Worm (Caenorhabditis elegans): ENCODE measurements around the gene picd-1.

ce11 chrV:116243-116642, 11.6 kb downstream of the picd-1 start:
- TF ChIP-seq dao-5 (tag; optimal IDR thresholded peaks at IDR 0.05), result no peak
- TF ChIP-seq him-1 (tag; optimal IDR thresholded peaks at IDR 0.05), result no peak

Data from whole organism, L4/young adult.